Worm (Caenorhabditis elegans) whole organism, early embryonic: ENCODE data around the gene egrh-3.

ENCODE experiments used
- ama-1 ChIP-seq: fragments of 150-350 bp; optimal IDR thresholded peaks from 2 replicates; lab custom pipeline; 2014
- ceh-13 ChIP-seq: fragments of 200-800 bp; sonication (Bioruptor generic); optimal IDR thresholded peaks from 2 replicates; lab custom pipeline; 2018; ENCODE audit warnings: mild to moderate bottlenecking, missing genetic modification characterization, missing compliant biosample characterization
- ets-7 ChIP-seq: sonication (generic microtip); optimal IDR thresholded peaks from 2 replicates; lab custom pipeline; 2016; ENCODE audit warnings: missing genotype, missing genetic modification characterization, missing compliant biosample characterization
- flt-1 ChIP-seq: fragments of 200-800 bp; sonication (Bioruptor generic); IDR thresholded peaks from 2 replicates; pipeline ENCODE4 v1.3.6; 2022; ENCODE audit warnings: missing genetic modification characterization, missing compliant biosample characterization
- pes-1 ChIP-seq: fragments of 200-800 bp; sonication (Bioruptor generic); IDR thresholded peaks from 2 replicates; pipeline ENCODE4 v1.3.6; 2022; ENCODE audit warnings: missing genetic modification reagents, missing genetic modification characterization, missing compliant biosample characterization

- TF ChIP-seq ama-1 (lab: Kevin White, UChicago) (no peak), flt-1 (no peak), ets-7 (tag; lab: Kevin White, UChicago) (no peak), ceh-13 (GFP tag; lab: Kevin White, UChicago) (no peak), pes-1 (no peak)
Observed at ce11 chrIV:2729957-2730356, 41.4 kb upstream of the egrh-3 start, which contains the start of gene Y94H6A.2.
